Worm (Caenorhabditis elegans) whole organism, mixed stage, embryonic: ENCODE results near the gene vha-12.

Experiments
- nhr-237 ChIP-seq: fragments of 150-350 bp; optimal IDR thresholded peaks from 2 replicates; lab custom pipeline; 2014; ENCODE audit warnings: missing biosample characterization, missing genetic modification characterization
- unc-62 ChIP-seq: fragments of 150-350 bp; optimal IDR thresholded peaks from 2 replicates; lab custom pipeline; 2014; ENCODE audit warnings: missing biosample characterization, missing genetic modification reagents, missing genetic modification characterization

DNA sequence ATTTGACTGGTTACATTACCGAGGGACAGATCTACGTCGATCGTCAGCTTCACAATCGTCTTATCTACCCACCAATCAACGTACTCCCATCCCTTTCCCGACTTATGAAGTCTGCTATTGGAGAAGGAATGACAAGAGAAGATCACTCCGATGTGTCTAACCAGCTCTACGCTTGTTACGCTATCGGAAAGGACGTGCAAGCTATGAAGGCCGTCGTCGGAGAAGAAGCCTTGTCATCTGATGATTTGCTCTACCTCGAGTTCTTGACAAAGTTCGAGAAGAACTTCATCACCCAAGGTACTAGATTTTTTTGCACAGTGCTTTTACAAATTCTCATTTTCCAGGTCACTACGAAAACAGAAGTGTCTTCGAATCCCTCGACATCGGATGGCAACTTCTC is 1.3 kb downstream of the vha-12 start:
- TF ChIP-seq unc-62 (GFP tag; lab: Kevin White, UChicago), result no peak
- TF ChIP-seq nhr-237 (tag; lab: Kevin White, UChicago), result no peak
